Worm (Caenorhabditis elegans): ENCODE measurements around the gene F35G12.5.

F35G12.5 gene

DNA sequence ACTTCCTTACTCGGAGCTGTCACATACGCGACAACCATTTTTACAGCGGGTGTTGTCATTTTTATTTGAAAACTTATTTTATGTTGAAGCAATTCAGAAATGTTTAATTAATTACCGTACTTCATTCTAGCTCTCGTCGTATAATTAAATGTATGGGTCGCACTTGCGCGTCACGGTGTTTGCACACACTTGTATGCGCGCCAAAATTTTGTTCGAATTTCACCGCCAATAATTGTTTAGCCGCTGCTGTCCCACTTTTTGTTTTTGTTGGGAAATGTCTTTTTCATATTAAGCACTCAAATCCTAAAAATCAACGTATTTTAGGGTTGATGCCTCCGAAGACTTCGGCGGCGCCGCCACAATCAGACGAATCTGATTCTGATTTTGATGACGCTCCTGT is 3.3 kb downstream of the F35G12.5 start, which contains the start of the genes F35G12.7 and smc-4 (continued):
- TF ChIP-seq him-1 (tag; optimal IDR thresholded peaks at IDR 0.05): peak; percentile 47
- TF ChIP-seq nfyb-1 (GFP tag; IDR thresholded peaks at IDR 0.05): peak; percentile 67
- no peak for TF ChIP-seq gei-17 (GFP tag; optimal IDR thresholded peaks at IDR 0.05)
- TF ChIP-seq Y67H2A.10 (GFP tag; conservative IDR thresholded peaks at IDR 0.05): no peak
- TF ChIP-seq madf-8 (GFP tag; conservative IDR thresholded peaks at IDR 0.05): peak; percentile 88
- TF ChIP-seq snpc-1.3 (tag; optimal IDR thresholded peaks at IDR 0.05; ENCODE audit: insufficient read depth): peak; percentile 24
- TF ChIP-seq F49E8.2 (tag; optimal IDR thresholded peaks at IDR 0.05; ENCODE audit: insufficient read depth): no peak
- peak; percentile 40; the same call in 1 of the 2 replicates for TF ChIP-seq rcor-1 (GFP tag; IDR thresholded peaks at IDR 0.05)
- TF ChIP-seq attf-5 (GFP tag; optimal IDR thresholded peaks at IDR 0.05): peak; percentile 21
- TF ChIP-seq nhr-120 (GFP tag; IDR thresholded peaks at IDR 0.05): no peak
- TF ChIP-seq B0261.1 (tag; optimal IDR thresholded peaks at IDR 0.05): no peak
- TF ChIP-seq lin-40 (tag; optimal IDR thresholded peaks at IDR 0.05): no peak
- TF ChIP-seq snpc-4 (GFP tag; optimal IDR thresholded peaks at IDR 0.05): no peak
- TF ChIP-seq snpc-4 (tag; optimal IDR thresholded peaks at IDR 0.05): peak in 2 of 4 experiments; percentile 7 to 23
- no peak for TF ChIP-seq hmg-20 (GFP tag; IDR thresholded peaks at IDR 0.05)
- TF ChIP-seq sdz-38 (tag; optimal IDR thresholded peaks at IDR 0.05): no peak
- TF ChIP-seq nhr-80 (tag; optimal IDR thresholded peaks at IDR 0.05): no peak
- TF ChIP-seq snpc-1.1 (tag; optimal IDR thresholded peaks at IDR 0.05; ENCODE audit: insufficient read depth): peak; percentile 21
- TF ChIP-seq K11D2.4 (GFP tag; IDR thresholded peaks at IDR 0.05): no peak
- TF ChIP-seq hlh-26 (GFP tag; conservative IDR thresholded peaks at IDR 0.05): no peak
- TF ChIP-seq snpc-3.4 (tag; optimal IDR thresholded peaks at IDR 0.05): peak; percentile 76
- no peak for TF ChIP-seq let-607 (tag; optimal IDR thresholded peaks at IDR 0.05)
- no peak for TF ChIP-seq aptf-2 (GFP tag; conservative IDR thresholded peaks at IDR 0.05)
- no peak for TF ChIP-seq T26A5.8 (tag; optimal IDR thresholded peaks at IDR 0.05)
- no peak for TF ChIP-seq zfh-2 (GFP tag; conservative IDR thresholded peaks at IDR 0.05)
- peak; percentile 76 for TF ChIP-seq D2030.7 (GFP tag; IDR thresholded peaks at IDR 0.05)
- no peak for TF ChIP-seq Y56A3A.18 (GFP tag; IDR thresholded peaks at IDR 0.05)
- no peak for TF ChIP-seq F22D6.2 (tag; optimal IDR thresholded peaks at IDR 0.05)
- TF ChIP-seq sptf-2 (GFP tag; optimal IDR thresholded peaks at IDR 0.05): no peak
- no peak for TF ChIP-seq tbx-9 (tag; optimal IDR thresholded peaks at IDR 0.05; ENCODE audit: borderline replicate concordance)
- TF ChIP-seq unc-62 (GFP tag; optimal IDR thresholded peaks at IDR 0.05): no peak
- no peak for TF ChIP-seq ztf-3 (GFP tag; optimal IDR thresholded peaks at IDR 0.05)

DNA sequence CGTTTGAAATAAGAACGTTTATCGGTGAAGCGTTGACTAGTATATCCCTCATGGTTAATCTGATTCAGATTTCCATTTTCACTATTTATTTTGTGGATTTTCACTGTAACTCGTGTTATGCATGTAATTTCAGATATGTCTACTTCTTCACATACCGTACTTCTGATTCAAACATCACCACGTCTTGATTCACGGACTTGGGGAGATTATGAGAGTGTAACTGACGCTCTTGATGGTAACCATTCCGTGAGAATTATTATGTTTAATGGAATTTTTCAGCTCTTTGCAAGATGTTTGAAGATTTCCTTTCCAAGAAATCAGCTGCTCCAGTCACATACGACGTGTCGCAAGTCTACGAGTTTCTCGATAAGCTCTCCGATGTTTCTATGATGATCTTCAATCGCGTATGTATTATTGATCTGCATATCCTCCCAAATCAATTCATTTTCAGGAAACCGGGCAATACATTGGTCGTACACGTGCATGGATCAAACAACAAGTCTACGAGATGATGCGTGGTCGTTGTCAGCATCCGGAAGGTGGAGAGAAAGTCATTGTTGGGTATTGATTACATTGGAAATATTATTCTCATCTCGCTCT is 9.3 kb downstream of the F35G12.5 start, which contains the start of gene erh-2:
TSS of gene erh-2 (plus strand) at position 134 of the 600 bp plus-strand sequence.
- TF ChIP-seq rcor-1 (GFP tag; IDR thresholded peaks at IDR 0.05): 0 out of 2 replicates have a peak, but pooled peaks have one; percentile 6
- TF ChIP-seq attf-6 (GFP tag; IDR thresholded peaks at IDR 0.05): 0 out of 2 replicates have a peak, but pooled peaks have one; percentile 30
- no peak for TF ChIP-seq ceh-79 (tag; optimal IDR thresholded peaks at IDR 0.05)
- peak in 1 of 3 experiments; percentile 21 for TF ChIP-seq lin-35 (GFP tag; optimal IDR thresholded peaks at IDR 0.05)
- TF ChIP-seq madf-3 (GFP tag; IDR thresholded peaks at IDR 0.05): 0 out of 2 replicates have a peak, but pooled peaks have one; percentile 59
- TF ChIP-seq F23B12.7 (tag; optimal IDR thresholded peaks at IDR 0.05; ENCODE audit: insufficient read depth): no peak
- peak; percentile 61 for TF ChIP-seq F49E8.2 (tag; optimal IDR thresholded peaks at IDR 0.05; ENCODE audit: insufficient read depth)
- peak; percentile 35; the same call in 1 of the 2 replicates for TF ChIP-seq madf-6 (GFP tag; IDR thresholded peaks at IDR 0.05)
